Worm (Caenorhabditis elegans): Measurements from ENCODE around the gene srg-4.

DNA sequence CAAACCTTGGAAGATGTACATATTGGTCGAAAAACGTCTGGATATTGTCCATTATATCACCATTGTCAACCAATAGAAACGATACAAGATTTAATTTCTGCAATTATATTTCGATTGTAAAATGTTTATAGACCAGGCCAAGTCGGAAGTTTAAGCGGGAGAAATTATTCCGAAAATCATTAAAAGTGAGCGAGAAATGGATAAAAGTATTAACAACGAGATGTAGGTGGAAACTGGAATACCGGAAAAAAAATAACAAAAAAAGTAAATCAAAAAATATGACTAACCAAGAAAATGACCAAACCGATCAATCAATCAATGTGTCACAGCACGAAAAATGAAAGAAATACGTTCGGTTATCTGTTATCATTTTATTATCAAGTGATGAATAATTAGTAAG lies 25.3 kb upstream of the srg-4 start, which contains the start of gene F47D12.6:
- TF ChIP-seq ztf-23 (GFP tag; IDR thresholded peaks at IDR 0.05) (no peak), flt-1 (GFP tag; IDR thresholded peaks at IDR 0.05) (no peak), T22C8.4 (GFP tag; IDR thresholded peaks at IDR 0.05) (no peak), klf-2 (GFP tag; conservative IDR thresholded peaks at IDR 0.05) (no peak), tab-1 (GFP tag; IDR thresholded peaks at IDR 0.05) (no peak), ztf-29 (GFP tag; IDR thresholded peaks at IDR 0.05) (no peak)

Measured in whole organism, midembryonic.